Fruit fly (Drosophila melanogaster) whole organism, pupa: ENCODE data around the gene CG43850.

Experiments
- CG12605 ChIP-seq: fragments of 200-800 bp; sonication (Bioruptor generic); IDR thresholded peaks from 2 replicates; pipeline ENCODE4 v1.3.6; 2022; ENCODE audit warnings: missing biosample characterization, missing genetic modification characterization
- CG13204 ChIP-seq: fragments of 200-800 bp; sonication (Bioruptor generic); optimal IDR thresholded peaks from 2 replicates; lab custom pipeline; 2018; ENCODE audit warnings: missing biosample characterization, mild to moderate bottlenecking, missing genetic modification characterization, moderate library complexity
- CG14655 ChIP-seq: fragments of 200-800 bp; sonication (Bioruptor generic); optimal IDR thresholded peaks from 3 replicates; lab custom pipeline; 2017; ENCODE audit warnings: mild to moderate bottlenecking, missing biosample characterization, missing genetic modification reagents, missing genetic modification characterization
- CG15710 ChIP-seq: fragments of 200-800 bp; sonication (Bioruptor generic); optimal IDR thresholded peaks from 2 replicates; lab custom pipeline; 2018; ENCODE audit warnings: missing biosample characterization, mild to moderate bottlenecking, missing genetic modification characterization, moderate library complexity
- CG32121 ChIP-seq: fragments of 200-800 bp; sonication (Bioruptor generic); IDR thresholded peaks from 2 replicates; pipeline ENCODE4 v1.3.6; 2022; ENCODE audit warnings: missing biosample characterization, missing genetic modification characterization
- CG34367 ChIP-seq: fragments of 200-800 bp; sonication (Bioruptor generic); optimal IDR thresholded peaks from 2 replicates; lab custom pipeline; 2018; ENCODE audit warnings: missing biosample characterization, mild to moderate bottlenecking, missing genetic modification characterization
- CG8159 ChIP-seq: fragments of 200-800 bp; sonication (Bioruptor generic); optimal IDR thresholded peaks from 3 replicates; lab custom pipeline; 2018; ENCODE audit warnings: missing biosample characterization, mild to moderate bottlenecking, missing genetic modification characterization, moderate library complexity
- CG8301 ChIP-seq: fragments of 200-800 bp; sonication (Bioruptor generic); optimal IDR thresholded peaks from 2 replicates; lab custom pipeline; 2018; ENCODE audit warnings: missing biosample characterization, mild to moderate bottlenecking, missing genetic modification characterization
- CG9948 ChIP-seq: fragments of 200-800 bp; sonication (Bioruptor generic); optimal IDR thresholded peaks from 2 replicates; lab custom pipeline; 2018; ENCODE audit warnings: missing biosample characterization, mild to moderate bottlenecking, missing genetic modification characterization, moderate library complexity
- Pif1A ChIP-seq: fragments of 200-800 bp; sonication (Bioruptor generic); optimal IDR thresholded peaks from 3 replicates; lab custom pipeline; 2016; ENCODE audit warnings: missing biosample characterization, missing genetic modification characterization
- Pif1B ChIP-seq: fragments of 200-800 bp; sonication (Bioruptor generic); optimal IDR thresholded peaks from 3 replicates; lab custom pipeline; 2016; ENCODE audit warnings: missing biosample characterization, missing genetic modification characterization
- Snoo ChIP-seq: fragments of 200-800 bp; sonication (Bioruptor generic); optimal IDR thresholded peaks from 3 replicates; lab custom pipeline; 2017; ENCODE audit warnings: missing biosample characterization, mild to moderate bottlenecking, missing genetic modification characterization, inconsistent platforms
- gl ChIP-seq: fragments of 200-800 bp; sonication (Bioruptor generic); optimal IDR thresholded peaks from 2 replicates; lab custom pipeline; 2018; ENCODE audit warnings: missing biosample characterization, mild to moderate bottlenecking, missing genetic modification characterization
- rn ChIP-seq: fragments of 200-800 bp; sonication (Bioruptor generic); IDR thresholded peaks from 2 replicates; pipeline ENCODE4 v1.3.6; 2022; ENCODE audit warnings: missing biosample characterization, missing genetic modification characterization

DNA sequence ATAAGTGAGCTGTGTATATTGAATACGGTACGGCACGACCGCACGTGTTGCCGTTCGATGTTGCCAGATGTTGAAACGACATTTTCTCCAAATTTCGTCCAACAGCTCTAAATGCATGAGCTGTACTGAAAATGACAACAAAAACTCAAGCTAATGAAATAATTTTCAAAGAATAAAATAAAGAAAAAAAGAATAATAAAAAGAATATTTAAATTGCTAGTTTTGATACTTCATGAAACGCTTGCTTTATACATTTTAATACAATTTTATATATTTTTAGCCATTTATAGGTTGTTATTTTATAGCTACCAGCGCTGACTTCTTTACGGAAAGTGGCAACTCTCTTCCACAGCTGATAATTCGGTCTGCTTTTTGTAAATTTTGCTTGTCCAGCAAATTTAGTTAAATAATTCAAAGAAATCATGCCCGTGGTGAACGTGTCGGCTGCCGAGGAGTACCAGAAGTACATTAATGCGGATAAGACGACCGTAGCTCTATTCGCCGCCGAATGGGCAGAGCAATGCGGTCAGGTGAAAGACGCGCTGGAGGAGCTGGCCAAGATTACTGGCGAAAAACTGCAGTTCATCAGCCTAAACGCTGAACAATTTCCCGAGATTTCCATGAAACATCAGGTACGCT lies 49.0 kb upstream of the CG43850 start, which contains the start of the genes Nnp-1 and Grx3:
- TF ChIP-seq gl (tag; lab: Kevin White, UChicago), result no peak
- peak; percentile 3 for TF ChIP-seq Snoo
- TF ChIP-seq Pif1B (GFP tag; lab: Kevin White, UChicago), result no peak
- no peak for TF ChIP-seq Pif1A (GFP tag; lab: Kevin White, UChicago)
- TF ChIP-seq CG12605, result no peak
- TF ChIP-seq CG34367, result no peak
- no peak for TF ChIP-seq CG8301 (tag; lab: Kevin White, UChicago)
- TF ChIP-seq CG9948, result peak; percentile 39
- TF ChIP-seq rn (GFP tag; lab: Robert Waterston, UW), result 0 out of 2 replicates have a peak, but pooled peaks have one; percentile 13
- peak; percentile 44 for TF ChIP-seq CG8159 (tag; lab: Kevin White, UChicago)
- 0 out of 2 replicates have a peak, but pooled peaks have one; percentile 35 for TF ChIP-seq CG32121 (GFP tag; lab: Robert Waterston, UW)
- TF ChIP-seq CG13204 (GFP tag; lab: Kevin White, UChicago), result no peak
- TF ChIP-seq CG14655 (GFP tag; lab: Kevin White, UChicago), result no peak
- no peak for TF ChIP-seq CG15710
